Fruit fly (Drosophila melanogaster) whole organism, embryonic: Measurements from ENCODE around the gene CG10948.

Source experiments
- Ada2b ChIP-seq: fragments of 200-800 bp; sonication (Bioruptor generic); IDR thresholded peaks from 2 replicates; pipeline ENCODE4 v1.3.6; 2022; ENCODE audit warnings: missing biosample characterization, missing genetic modification characterization
- B-H2 ChIP-seq: fragments of 200-800 bp; sonication (Bioruptor generic); optimal IDR thresholded peaks from 2 replicates; lab custom pipeline; 2018; ENCODE audit warnings: missing biosample characterization, mild to moderate bottlenecking, missing genetic modification characterization
- Bgb ChIP-seq: fragments of 200-800 bp; sonication (Bioruptor generic); IDR thresholded peaks from 2 replicates; pipeline ENCODE4 v1.3.6; 2022; ENCODE audit warnings: missing biosample characterization, missing genetic modification characterization; ENCODE audit not compliant: partially characterized antibody
- BtbVII ChIP-seq: fragments of 200-800 bp; sonication (Bioruptor generic); optimal IDR thresholded peaks from 3 replicates; lab custom pipeline; 2017; ENCODE audit warnings: missing biosample characterization, mild to moderate bottlenecking, missing genetic modification characterization
- CG10654 ChIP-seq: fragments of 200-800 bp; sonication (Bioruptor generic); optimal IDR thresholded peaks from 2 replicates; lab custom pipeline; 2016; ENCODE audit warnings: missing biosample characterization, missing genetic modification characterization
- CG11695 ChIP-seq: fragments of 200-800 bp; sonication (Bioruptor generic); IDR thresholded peaks from 3 replicates; pipeline ENCODE4 v1.3.6; 2022; ENCODE audit warnings: missing biosample characterization, missing genetic modification characterization
- CG13287 ChIP-seq: fragments of 200-800 bp; sonication (Bioruptor generic); IDR thresholded peaks from 2 replicates; pipeline ENCODE4 v1.3.6; 2022; ENCODE audit warnings: missing biosample characterization, missing genetic modification characterization; ENCODE audit not compliant: partially characterized antibody
- CG14014 ChIP-seq: fragments of 200-800 bp; sonication (Bioruptor generic); IDR thresholded peaks from 2 replicates; pipeline ENCODE4 v1.3.6; 2022; ENCODE audit warnings: missing biosample characterization, missing genetic modification characterization
- CG15696 ChIP-seq: fragments of 200-800 bp; sonication (Bioruptor generic); optimal IDR thresholded peaks from 2 replicates; lab custom pipeline; 2019; ENCODE audit warnings: missing biosample characterization, mild to moderate bottlenecking, missing genetic modification characterization, moderate library complexity
- CG16815 ChIP-seq: fragments of 200-800 bp; sonication (Bioruptor generic); optimal IDR thresholded peaks from 3 replicates; lab custom pipeline; 2017; ENCODE audit warnings: missing biosample characterization, mild to moderate bottlenecking, missing genetic modification characterization
- CG17568 ChIP-seq: fragments of 200-800 bp; sonication (Bioruptor generic); optimal IDR thresholded peaks from 2 replicates; lab custom pipeline; 2018; ENCODE audit warnings: missing biosample characterization, mild to moderate bottlenecking, missing genetic modification characterization, moderate library complexity
- CG1832 ChIP-seq: fragments of 200-800 bp; sonication (Bioruptor generic); optimal IDR thresholded peaks from 2 replicates; lab custom pipeline; 2017; ENCODE audit warnings: missing biosample characterization, mild to moderate bottlenecking, missing genetic modification characterization, inconsistent platforms
- CG3726 ChIP-seq: fragments of 200-800 bp; sonication (Bioruptor generic); IDR thresholded peaks from 3 replicates; pipeline ENCODE4, ENCODE4 v1.3.6; 2022; ENCODE audit warnings: missing biosample characterization, missing genetic modification characterization
- CG3838 ChIP-seq: fragments of 200-800 bp; sonication (Bioruptor generic); optimal IDR thresholded peaks from 3 replicates; lab custom pipeline; 2016; ENCODE audit warnings: missing biosample characterization, missing genetic modification characterization
- CG5245 ChIP-seq: fragments of 200-800 bp; sonication (Bioruptor generic); optimal IDR thresholded peaks from 3 replicates; lab custom pipeline; 2016; ENCODE audit warnings: missing biosample characterization, missing genetic modification characterization
- CG5953 ChIP-seq: fragments of 200-800 bp; sonication (Bioruptor generic); IDR thresholded peaks from 2 replicates; pipeline ENCODE4 v1.3.6; 2022; ENCODE audit warnings: missing biosample characterization, missing genetic modification characterization
- ERR ChIP-seq: fragments of 200-800 bp; sonication (Bioruptor generic); optimal IDR thresholded peaks from 2 replicates; lab custom pipeline; 2016; ENCODE audit warnings: missing biosample characterization, missing genetic modification characterization
- H15 ChIP-seq: fragments of 200-800 bp; sonication (Bioruptor generic); IDR thresholded peaks from 3 replicates; pipeline ENCODE4 v1.3.6; 2022; ENCODE audit warnings: missing biosample characterization, missing genetic modification characterization
- Hey ChIP-seq: fragments of 200-800 bp; sonication (Bioruptor generic); optimal IDR thresholded peaks from 3 replicates; lab custom pipeline; 2018; ENCODE audit warnings: missing biosample characterization, mild to moderate bottlenecking, missing genetic modification characterization
- Hr51 ChIP-seq, 2 experiments: fragments of 200-800 bp; sonication (Bioruptor generic); optimal IDR thresholded peaks; 2 replicates in 1 of 2; 3 replicates in 1 of 2; lab custom pipeline; 2016 to 2018; ENCODE audit warnings: missing biosample characterization in 2 of 2, missing genetic modification characterization in 2 of 2, mild to moderate bottlenecking in 1 of 2, moderate library complexity in 1 of 2
- Hr78 ChIP-seq, 2 experiments: fragments of 200-800 bp in 1 of 2; fragments of >200 bp in 1 of 2; sonication (Bioruptor generic) in 1 of 2; optimal IDR thresholded peaks; 2 replicates each; lab custom pipeline; 2017 to 2019; ENCODE audit warnings: missing biosample characterization in 2 of 2, missing genetic modification characterization in 2 of 2, mild to moderate bottlenecking in 1 of 2, moderate library complexity in 1 of 2
- Hsf ChIP-seq: fragments of 200-800 bp; sonication (Bioruptor generic); optimal IDR thresholded peaks from 3 replicates; lab custom pipeline; 2016; ENCODE audit warnings: missing biosample characterization, missing genetic modification characterization
- Med ChIP-seq: fragments of 200-800 bp; sonication (Bioruptor generic); peaks from one replicate; lab custom pipeline; 2016; ENCODE audit warnings: missing biosample characterization, missing genetic modification characterization, mild to moderate bottlenecking, inconsistent platforms, moderate library complexity
- Rfx ChIP-seq: fragments of 200-800 bp; sonication (Bioruptor generic); IDR thresholded peaks from 2 replicates; pipeline ENCODE4 v1.3.6; 2022; ENCODE audit warnings: missing biosample characterization, missing genetic modification characterization
- Sox102F ChIP-seq: fragments of 200-800 bp; sonication (Bioruptor generic); optimal IDR thresholded peaks from 2 replicates; lab custom pipeline; 2018; ENCODE audit warnings: missing biosample characterization, mild to moderate bottlenecking, missing genetic modification characterization, moderate library complexity
- Vsx1 ChIP-seq: fragments of 200-800 bp; sonication (Bioruptor generic); optimal IDR thresholded peaks from 2 replicates; lab custom pipeline; 2017; ENCODE audit warnings: missing biosample characterization, mild to moderate bottlenecking, missing genetic modification characterization, missing genetic modification reagents
- chm ChIP-seq: fragments of 200-800 bp; sonication (Bioruptor generic); IDR thresholded peaks from 2 replicates; pipeline ENCODE4 v1.3.6; 2022; ENCODE audit warnings: missing biosample characterization, missing genetic modification characterization
- crc ChIP-seq: fragments of 200-800 bp; sonication (Bioruptor generic); optimal IDR thresholded peaks from 2 replicates; lab custom pipeline; 2016; ENCODE audit warnings: missing biosample characterization, missing genetic modification characterization
- crol ChIP-seq: fragments of 200-800 bp; sonication (Bioruptor generic); IDR thresholded peaks from 2 replicates; pipeline ENCODE4 v1.3.6; 2022; ENCODE audit warnings: missing biosample characterization, missing genetic modification characterization
- disco-r ChIP-seq: fragments of 200-800 bp; sonication (Bioruptor generic); optimal IDR thresholded peaks from 2 replicates; lab custom pipeline; 2016; ENCODE audit warnings: missing biosample characterization, missing genetic modification characterization
- emc ChIP-seq: fragments of 200-800 bp; sonication (Bioruptor generic); optimal IDR thresholded peaks from 2 replicates; lab custom pipeline; 2016; ENCODE audit warnings: missing biosample characterization, missing genetic modification characterization
- gem ChIP-seq: fragments of 200-800 bp; sonication (Bioruptor generic); optimal IDR thresholded peaks from 2 replicates; lab custom pipeline; 2019; ENCODE audit warnings: missing biosample characterization, mild to moderate bottlenecking, missing genetic modification characterization, moderate library complexity
- gsb ChIP-seq: fragments of 200-800 bp; sonication (Bioruptor generic); IDR thresholded peaks from 2 replicates; pipeline ENCODE4 v1.3.6; 2022; ENCODE audit warnings: missing biosample characterization, missing genetic modification characterization
- knrl ChIP-seq: fragments of 200-800 bp; sonication (Bioruptor generic); IDR thresholded peaks from 3 replicates; pipeline ENCODE4 v1.3.6; 2022; ENCODE audit warnings: missing biosample characterization, missing genetic modification characterization; ENCODE audit not compliant: partially characterized antibody
- lab ChIP-seq: fragments of 200-800 bp; sonication (Bioruptor generic); optimal IDR thresholded peaks from 3 replicates; lab custom pipeline; 2017; ENCODE audit warnings: missing biosample characterization, missing genetic modification characterization, mild to moderate bottlenecking, moderate library complexity, missing genetic modification reagents
- mirr ChIP-seq: fragments of 200-800 bp; sonication (Bioruptor generic); optimal IDR thresholded peaks from 3 replicates; lab custom pipeline; 2018; ENCODE audit warnings: missing biosample characterization, mild to moderate bottlenecking, missing genetic modification characterization
- nerfin-2 ChIP-seq: fragments of 200-800 bp; sonication (Bioruptor generic); IDR thresholded peaks from 2 replicates; pipeline ENCODE4 v1.3.6; 2022; ENCODE audit warnings: missing biosample characterization, missing genetic modification characterization; ENCODE audit not compliant: partially characterized antibody
- pfk ChIP-seq: fragments of 200-800 bp; sonication (Bioruptor generic); optimal IDR thresholded peaks from 2 replicates; lab custom pipeline; 2018; ENCODE audit warnings: missing biosample characterization, mild to moderate bottlenecking, missing genetic modification characterization, moderate library complexity
- pnt ChIP-seq: fragments of 200-800 bp; sonication (Bioruptor generic); optimal IDR thresholded peaks from 3 replicates; lab custom pipeline; 2016; ENCODE audit warnings: missing biosample characterization, missing genetic modification characterization
- pzg ChIP-seq: fragments of 200-800 bp; sonication (Bioruptor generic); optimal IDR thresholded peaks from 3 replicates; lab custom pipeline; 2018; ENCODE audit warnings: missing biosample characterization, mild to moderate bottlenecking, missing genetic modification characterization, moderate library complexity
- scrt ChIP-seq: fragments of 200-800 bp; sonication (Bioruptor generic); optimal IDR thresholded peaks from 2 replicates; lab custom pipeline; 2018; ENCODE audit warnings: missing biosample characterization, mild to moderate bottlenecking, missing genetic modification characterization, moderate library complexity
- sd ChIP-seq: fragments of 200-800 bp; sonication (Bioruptor generic); optimal IDR thresholded peaks from 3 replicates; lab custom pipeline; 2018; ENCODE audit warnings: missing biosample characterization, mild to moderate bottlenecking, missing genetic modification characterization, moderate library complexity
- sens ChIP-seq: fragments of 200-800 bp; sonication (Bioruptor generic); peaks from one replicate; lab custom pipeline; 2016; ENCODE audit warnings: missing biosample characterization, missing genetic modification characterization
- shn ChIP-seq: fragments of 200-800 bp; sonication (Bioruptor generic); optimal IDR thresholded peaks from 3 replicates; lab custom pipeline; 2016; ENCODE audit warnings: missing biosample characterization, missing genetic modification characterization
- sug ChIP-seq: fragments of 200-800 bp; optimal IDR thresholded peaks from 2 replicates; lab custom pipeline; 2019; ENCODE audit warnings: missing biosample characterization, mild to moderate bottlenecking, missing genetic modification characterization, moderate library complexity
- toy ChIP-seq: fragments of 200-800 bp; sonication (Bioruptor generic); IDR thresholded peaks from 2 replicates; pipeline ENCODE4 v1.3.6; 2022; ENCODE audit warnings: missing biosample characterization, missing genetic modification characterization
- vvl ChIP-seq: fragments of 200-800 bp; sonication (Bioruptor generic); IDR thresholded peaks from 2 replicates; pipeline ENCODE4 v1.3.6; 2022; ENCODE audit warnings: missing biosample characterization, missing genetic modification characterization
- wdn ChIP-seq: fragments of 200-800 bp; sonication (Bioruptor generic); IDR thresholded peaks from 2 replicates; pipeline ENCODE4 v1.3.6; 2022; ENCODE audit warnings: missing biosample characterization, missing genetic modification characterization
- z ChIP-seq: fragments of 200-800 bp; sonication (Bioruptor generic); IDR thresholded peaks from 3 replicates; pipeline ENCODE4 v1.3.6; 2022; ENCODE audit warnings: missing biosample characterization, missing genetic modification characterization

The CG10948 gene

DNA sequence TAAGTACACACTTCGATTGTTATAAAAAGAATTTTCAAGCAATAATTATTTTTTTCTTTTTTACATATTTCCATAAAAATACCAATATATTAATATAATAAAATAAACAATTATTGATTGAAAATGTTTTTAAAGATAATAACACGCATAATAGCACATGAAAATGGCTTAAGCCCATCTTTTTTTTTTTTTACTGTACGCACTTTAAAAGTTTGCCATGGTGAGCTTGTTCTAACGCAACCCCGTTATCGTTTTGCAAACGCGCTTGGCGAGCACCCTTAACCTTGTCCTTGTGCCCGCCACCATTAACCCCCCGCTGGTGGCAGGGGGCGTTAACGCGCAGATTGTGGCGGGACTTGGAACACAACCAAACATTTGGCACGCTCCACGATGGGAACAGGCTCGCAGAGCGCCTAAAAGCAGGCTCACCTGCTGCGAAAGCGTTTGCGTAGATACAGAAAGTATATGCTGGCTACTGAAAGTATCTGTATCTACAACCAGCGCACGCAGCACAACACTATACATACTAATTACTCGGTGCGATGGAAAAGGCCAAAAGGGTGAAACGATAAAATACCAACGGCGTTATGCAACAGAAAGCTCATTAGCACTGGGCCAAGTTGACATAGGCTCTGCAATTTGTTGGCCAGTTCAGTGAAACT, 15.9 kb downstream of the CG10948 start (continued):
- TF ChIP-seq Hr78 (GFP tag; optimal IDR thresholded peaks at IDR 0.05; lab: Kevin White, UChicago), result peak in 1 of 2 experiments; percentile 82
- TF ChIP-seq Hey, result peak; percentile 58
- TF ChIP-seq CG16815 (GFP tag; lab: Kevin White, UChicago), result no peak
- no peak for TF ChIP-seq shn (GFP tag; lab: Kevin White, UChicago)
- peak; percentile 80 for TF ChIP-seq sug
- TF ChIP-seq Med, result peak; percentile 73
- no peak for TF ChIP-seq wdn (GFP tag; lab: Robert Waterston, UW)
- TF ChIP-seq B-H2 (GFP tag; lab: Kevin White, UChicago), result no peak
- no peak for TF ChIP-seq z
- no peak for TF ChIP-seq CG3838 (GFP tag; lab: Kevin White, UChicago)
- TF ChIP-seq CG15696 (tag; lab: Kevin White, UChicago), result no peak
- TF ChIP-seq crol (GFP tag; lab: Robert Waterston, UW), result peak; percentile 54; the same call in 1 of the 2 replicates
- no peak for TF ChIP-seq CG14014 (GFP tag; lab: Robert Waterston, UW)
- TF ChIP-seq Sox102F (GFP tag; lab: Kevin White, UChicago), result no peak
- no peak for TF ChIP-seq CG10654 (GFP tag; lab: Kevin White, UChicago)
- no peak for TF ChIP-seq Hsf (GFP tag; lab: Kevin White, UChicago)
- peak; percentile 52 for TF ChIP-seq vvl (GFP tag; lab: Robert Waterston, UW)
- TF ChIP-seq crc (GFP tag; lab: Kevin White, UChicago), result no peak
- TF ChIP-seq CG5245, result no peak
- peak; percentile 46 for TF ChIP-seq Bgb
- TF ChIP-seq Rfx (GFP tag; lab: Robert Waterston, UW), result 0 out of 2 replicates have a peak, but pooled peaks have one; percentile 32
- TF ChIP-seq Vsx1, result no peak
- 0 out of 2 replicates have a peak, but pooled peaks have one; percentile 61 for TF ChIP-seq chm
- TF ChIP-seq pzg (GFP tag; lab: Kevin White, UChicago), result no peak
- TF ChIP-seq disco-r (GFP tag; lab: Kevin White, UChicago), result no peak
- TF ChIP-seq Hr51 (GFP tag; optimal IDR thresholded peaks at IDR 0.05; lab: Kevin White, UChicago), result peak in 1 of 2 experiments; percentile 4
- peak; percentile 75 for TF ChIP-seq mirr (GFP tag; lab: Kevin White, UChicago)
- 0 out of 2 replicates have a peak, but pooled peaks have one; percentile 31 for TF ChIP-seq Ada2b (GFP tag; lab: Robert Waterston, UW)
- no peak for TF ChIP-seq CG17568 (GFP tag; lab: Kevin White, UChicago)
- peak; percentile 60 for TF ChIP-seq BtbVII
- TF ChIP-seq H15 (GFP tag; lab: Robert Waterston, UW), result no peak
- no peak for TF ChIP-seq pnt
- no peak for TF ChIP-seq gsb (GFP tag; lab: Robert Waterston, UW)
- TF ChIP-seq toy, result no peak
- TF ChIP-seq CG1832 (GFP tag; lab: Kevin White, UChicago), result no peak
- TF ChIP-seq CG3726 (GFP tag; lab: Robert Waterston, UW), result no peak
- TF ChIP-seq CG11695 (GFP tag; lab: Robert Waterston, UW), result no peak
- no peak for TF ChIP-seq knrl (GFP tag; lab: Robert Waterston, UW)
- peak; percentile 21 for TF ChIP-seq scrt (GFP tag; lab: Kevin White, UChicago)
- peak; percentile 12 for TF ChIP-seq gem (tag; lab: Kevin White, UChicago)
- peak; percentile 23 for TF ChIP-seq ERR (GFP tag; lab: Kevin White, UChicago)
- no peak for TF ChIP-seq pfk (GFP tag; lab: Kevin White, UChicago)
- TF ChIP-seq sd, result peak; percentile 90
- TF ChIP-seq nerfin-2 (GFP tag; lab: Robert Waterston, UW), result no peak
- TF ChIP-seq CG13287 (GFP tag; lab: Robert Waterston, UW), result peak; percentile 27; the same call in 1 of the 2 replicates
- TF ChIP-seq sens, result no peak
- TF ChIP-seq lab (GFP tag; lab: Kevin White, UChicago), result peak; percentile 44
- no peak for TF ChIP-seq CG5953 (GFP tag; lab: Robert Waterston, UW)
- TF ChIP-seq emc (GFP tag; lab: Kevin White, UChicago), result no peak
